Fruit fly (Drosophila melanogaster) whole organism, prepupa: ENCODE results near the gene Pka-C1.

Source experiments
- CG10669 ChIP-seq: fragments of 200-800 bp; sonication (Bioruptor generic); optimal IDR thresholded peaks from 3 replicates; lab custom pipeline; 2018; ENCODE audit warnings: missing biosample characterization, mild to moderate bottlenecking, missing genetic modification characterization, moderate library complexity
- CG1621 ChIP-seq: fragments of 200-800 bp; sonication (Bioruptor generic); optimal IDR thresholded peaks from 3 replicates; lab custom pipeline; 2018; ENCODE audit warnings: missing biosample characterization, mild to moderate bottlenecking, missing genetic modification characterization
- CG4318 ChIP-seq: fragments of 200-800 bp; sonication (Bioruptor generic); optimal IDR thresholded peaks from 3 replicates; lab custom pipeline; 2017; ENCODE audit warnings: missing biosample characterization, mild to moderate bottlenecking, missing genetic modification characterization
- CG6276 ChIP-seq: fragments of 200-800 bp; sonication (Bioruptor generic); optimal IDR thresholded peaks from 2 replicates; lab custom pipeline; 2017; ENCODE audit warnings: missing biosample characterization, mild to moderate bottlenecking, missing genetic modification characterization
- CG7368 ChIP-seq: fragments of 200-800 bp; sonication (Bioruptor generic); optimal IDR thresholded peaks from 3 replicates; lab custom pipeline; 2016; ENCODE audit warnings: missing biosample characterization, missing genetic modification characterization
- Eip75B ChIP-seq: fragments of 200-800 bp; sonication (Bioruptor generic); optimal IDR thresholded peaks from 3 replicates; lab custom pipeline; 2016; ENCODE audit warnings: missing biosample characterization, missing genetic modification characterization
- Ets96B ChIP-seq: fragments of 200-800 bp; optimal IDR thresholded peaks from 2 replicates; lab custom pipeline; 2019; ENCODE audit warnings: missing biosample characterization, mild to moderate bottlenecking, missing genetic modification characterization, moderate library complexity
- Gug ChIP-seq: fragments of 200-800 bp; sonication (Bioruptor generic); IDR thresholded peaks from 2 replicates; pipeline ENCODE4 v1.3.6; 2022; ENCODE audit warnings: missing biosample characterization, missing genetic modification characterization
- achi ChIP-seq: fragments of 200-800 bp; sonication (Bioruptor generic); optimal IDR thresholded peaks from 3 replicates; lab custom pipeline; 2016; ENCODE audit warnings: missing biosample characterization, missing genetic modification characterization
- acj6 ChIP-seq: fragments of 200-800 bp; sonication (Bioruptor generic); optimal IDR thresholded peaks from 3 replicates; lab custom pipeline; 2016; ENCODE audit warnings: missing biosample characterization, missing genetic modification characterization
- dac ChIP-seq: fragments of 200-800 bp; sonication (Bioruptor generic); optimal IDR thresholded peaks from 2 replicates; lab custom pipeline; 2017; ENCODE audit warnings: missing biosample characterization, mild to moderate bottlenecking, missing genetic modification characterization
- eg ChIP-seq: fragments of 200-800 bp; sonication (Bioruptor generic); IDR thresholded peaks from 3 replicates; pipeline ENCODE4 v1.3.6; 2022; ENCODE audit warnings: missing biosample characterization, missing genetic modification characterization
- fd85E ChIP-seq: fragments of 200-800 bp; sonication (Bioruptor generic); optimal IDR thresholded peaks from 3 replicates; lab custom pipeline; 2016; ENCODE audit warnings: missing biosample characterization, missing genetic modification characterization
- pdm3 ChIP-seq: fragments of 200-800 bp; sonication (Bioruptor generic); optimal IDR thresholded peaks from 3 replicates; lab custom pipeline; 2016; ENCODE audit warnings: missing biosample characterization, missing genetic modification characterization

- TF ChIP-seq achi (GFP tag; lab: Kevin White, UChicago) (peak; percentile 4), eg (GFP tag; lab: Robert Waterston, UW) (peak; percentile 48; the same call in 1 of the 3 replicates), fd85E (GFP tag; lab: Kevin White, UChicago) (no peak), CG1621 (peak; percentile 96), Eip75B (GFP tag; lab: Kevin White, UChicago) (no peak), CG10669 (GFP tag; lab: Kevin White, UChicago) (no peak), acj6 (GFP tag; lab: Kevin White, UChicago) (no peak), pdm3 (no peak), Ets96B (tag; lab: Kevin White, UChicago) (no peak), CG4318 (no peak), CG6276 (GFP tag; lab: Kevin White, UChicago) (no peak), dac (no peak), CG7368 (no peak), Gug (GFP tag; lab: Robert Waterston, UW) (0 out of 2 replicates have a peak, but pooled peaks have one; percentile 10)
Measured at dm6 chr2L:9698923-9699493, at the start of gene Pka-C1.
